Fruit fly (Drosophila melanogaster) whole organism, wandering third instar larva: ENCODE data around the gene CG14864.

ENCODE experiments used
- CG9705 ChIP-seq: fragments of 200-800 bp; sonication (Bioruptor generic); optimal IDR thresholded peaks from 2 replicates; lab custom pipeline; 2018; ENCODE audit warnings: missing biosample characterization, mild to moderate bottlenecking, missing genetic modification characterization
- Dif ChIP-seq: fragments of 200-275, 200-300 bp; sonication (Bioruptor generic); optimal IDR thresholded peaks from 2 replicates; lab custom pipeline; 2018; ENCODE audit warnings: missing biosample characterization, missing genetic modification characterization; ENCODE audit not compliant: partially characterized antibody
- HLH106 ChIP-seq: fragments of 200-800 bp; optimal IDR thresholded peaks from 3 replicates; lab custom pipeline; 2019; ENCODE audit warnings: missing biosample characterization, mild to moderate bottlenecking, missing genetic modification characterization, moderate library complexity
- Hnf4 ChIP-seq: fragments of 200-800 bp; sonication (Bioruptor generic); optimal IDR thresholded peaks from 2 replicates; lab custom pipeline; 2016; ENCODE audit warnings: missing biosample characterization, mild to moderate bottlenecking, missing genetic modification characterization
- Hr78 ChIP-seq: fragments of >200 bp; optimal IDR thresholded peaks from 2 replicates; lab custom pipeline; 2017; ENCODE audit warnings: missing biosample characterization, missing genetic modification characterization
- Hr83 ChIP-seq: fragments of 200-300 bp; sonication (Bioruptor generic); optimal IDR thresholded peaks from 2 replicates; lab custom pipeline; 2016; ENCODE audit warnings: missing biosample characterization, mild to moderate bottlenecking, missing genetic modification characterization, moderate library complexity; ENCODE audit not compliant: poor library complexity, severe bottlenecking
- Jra ChIP-seq: sonication (Bioruptor generic); optimal IDR thresholded peaks from 2 replicates; lab custom pipeline; 2016; ENCODE audit warnings: missing biosample characterization, missing genetic modification characterization
- Myc ChIP-seq: fragments of >200 bp; optimal IDR thresholded peaks from 2 replicates; lab custom pipeline; 2017
- N ChIP-seq: fragments of >200 bp; optimal IDR thresholded peaks from 2 replicates; lab custom pipeline; 2018; ENCODE audit warnings: missing biosample characterization, missing external identifiers, missing genetic modification characterization
- Rel ChIP-seq, 2 experiments: fragments of 200-800 bp; sonication (Bioruptor generic) in 1 of 2; optimal IDR thresholded peaks; 2 replicates in 1 of 2; 3 replicates in 1 of 2; lab custom pipeline; 2016 to 2019; ENCODE audit warnings: mild to moderate bottlenecking in 2 of 2, missing biosample characterization in 2 of 2, missing genetic modification characterization in 2 of 2, moderate library complexity in 1 of 2
- Sp1 ChIP-seq: fragments of 200-800 bp; sonication (Bioruptor generic); optimal IDR thresholded peaks from 3 replicates; lab custom pipeline; 2019; ENCODE audit warnings: missing biosample characterization, mild to moderate bottlenecking, missing genetic modification characterization, moderate library complexity
- Vsx2 ChIP-seq: fragments of 200-300, 225-300 bp; sonication (Bioruptor generic); optimal IDR thresholded peaks from 2 replicates; lab custom pipeline; 2018; ENCODE audit warnings: missing biosample characterization, missing genetic modification characterization; ENCODE audit not compliant: partially characterized antibody
- brk ChIP-seq: fragments of 200-800 bp; sonication (Bioruptor generic); optimal IDR thresholded peaks from 2 replicates; lab custom pipeline; 2016; ENCODE audit warnings: missing biosample characterization, mild to moderate bottlenecking, missing genetic modification characterization
- dl ChIP-seq, 2 experiments: fragments of 175-275, 200-275 bp in 1 of 2; fragments of 200-275 bp in 1 of 2; sonication (Bioruptor generic); optimal IDR thresholded peaks; lab custom pipeline; 2018; ENCODE audit warnings: mild to moderate bottlenecking in 2 of 2, missing biosample characterization in 2 of 2, missing genetic modification characterization in 2 of 2, moderate library complexity in 2 of 2; ENCODE audit not compliant: partially characterized antibody in 2 of 2, insufficient read depth in 1 of 2
- dsf ChIP-seq: sonication (Bioruptor generic); optimal IDR thresholded peaks from 2 replicates; lab custom pipeline; 2016; ENCODE audit warnings: missing biosample characterization, missing genetic modification characterization, borderline replicate concordance
- ey ChIP-seq: fragments of 200-800 bp; sonication (Bioruptor generic); optimal IDR thresholded peaks from 2 replicates; lab custom pipeline; 2016; ENCODE audit warnings: missing biosample characterization, missing genetic modification characterization
- foxo ChIP-seq, 2 experiments: fragments of 200-800 bp; sonication (Bioruptor generic); optimal IDR thresholded peaks; 2 replicates in 1 of 2; 3 replicates in 1 of 2; lab custom pipeline; 2016 to 2017; ENCODE audit warnings: missing biosample characterization in 2 of 2, missing genetic modification characterization in 2 of 2
- fru ChIP-seq: fragments of 200-800 bp; sonication (Bioruptor generic); optimal IDR thresholded peaks from 3 replicates; lab custom pipeline; 2016; ENCODE audit warnings: missing biosample characterization, mild to moderate bottlenecking, missing genetic modification characterization
- h ChIP-seq: fragments of 200-800 bp; sonication (Bioruptor generic); optimal IDR thresholded peaks from 3 replicates; lab custom pipeline; 2016; ENCODE audit warnings: missing biosample characterization, mild to moderate bottlenecking, missing genetic modification characterization
- pan ChIP-seq: fragments of >200 bp; optimal IDR thresholded peaks from 2 replicates; lab custom pipeline; 2017
- rgr ChIP-seq: fragments of 200-800 bp; sonication (Bioruptor generic); optimal IDR thresholded peaks from 3 replicates; lab custom pipeline; 2016; ENCODE audit warnings: missing biosample characterization, mild to moderate bottlenecking, missing genetic modification characterization
- sage ChIP-seq: fragments of 200-800 bp; sonication (Bioruptor generic); optimal IDR thresholded peaks from 2 replicates; lab custom pipeline; 2016; ENCODE audit warnings: missing biosample characterization, mild to moderate bottlenecking, missing genetic modification characterization
- sv ChIP-seq: fragments of 200-800 bp; sonication (Bioruptor generic); optimal IDR thresholded peaks from 3 replicates; lab custom pipeline; 2016; ENCODE audit warnings: missing biosample characterization, missing genetic modification characterization
- tai ChIP-seq: sonication (Bioruptor generic); optimal IDR thresholded peaks from 2 replicates; lab custom pipeline; 2016; ENCODE audit warnings: missing biosample characterization, missing genetic modification characterization
- woc ChIP-seq: sonication (Bioruptor generic); optimal IDR thresholded peaks from 2 replicates; lab custom pipeline; 2016; ENCODE audit warnings: missing biosample characterization, mild to moderate bottlenecking, missing genetic modification characterization

The CG14864 gene

DNA sequence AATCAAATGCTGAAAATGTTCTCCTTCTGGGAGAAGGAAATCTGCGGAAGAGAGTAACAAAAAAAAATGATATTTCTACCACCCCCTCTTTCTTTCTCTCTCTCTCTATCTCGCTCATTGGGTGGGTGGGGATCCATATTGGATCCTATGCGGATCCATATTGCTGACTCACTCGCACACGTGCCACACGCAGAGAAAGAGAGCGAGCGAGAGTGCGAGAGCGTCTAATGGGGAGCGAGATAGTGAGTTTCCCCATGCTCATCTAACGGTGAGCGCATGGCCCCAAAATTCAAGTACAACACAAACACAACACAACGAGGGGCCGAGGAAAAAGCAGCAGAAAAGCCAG, 18.3 kb upstream of the CG14864 start:
- TF ChIP-seq tai (GFP tag; lab: Kevin White, UChicago): no peak
- no peak for TF ChIP-seq sage (GFP tag; lab: Kevin White, UChicago)
- no peak for TF ChIP-seq Hnf4
- peak; percentile 68 for TF ChIP-seq Dif (GFP tag; lab: Kevin White, UChicago)
- TF ChIP-seq dsf (GFP tag; lab: Kevin White, UChicago): no peak
- peak; percentile 39 to 74 for TF ChIP-seq dl (GFP tag; optimal IDR thresholded peaks at IDR 0.05; lab: Kevin White, UChicago; ENCODE audit: insufficient read depth in 1 of 2, partially characterized antibody in 2 of 2)
- TF ChIP-seq pan (lab: Kevin White, UChicago): no peak
- TF ChIP-seq fru (GFP tag; lab: Kevin White, UChicago): no peak
- TF ChIP-seq h: peak; percentile 12
- TF ChIP-seq Jra (GFP tag; lab: Kevin White, UChicago): no peak
- TF ChIP-seq brk (GFP tag; lab: Kevin White, UChicago): no peak
- TF ChIP-seq Sp1 (GFP tag; lab: Kevin White, UChicago): no peak
- peak; percentile 55 for TF ChIP-seq Vsx2 (GFP tag; lab: Kevin White, UChicago)

dm6 chr3R:15286024-15286692, 17.8 kb upstream of the CG14864 start:
- TF ChIP-seq Myc (lab: Kevin White, UChicago) (no peak), N (GFP tag; lab: Kevin White, UChicago) (no peak), rgr (GFP tag; lab: Kevin White, UChicago) (peak; percentile 7), foxo (GFP tag; optimal IDR thresholded peaks at IDR 0.05; lab: Kevin White, UChicago) (no peak), Hr78 (GFP tag; lab: Kevin White, UChicago) (no peak), dl (GFP tag; optimal IDR thresholded peaks at IDR 0.05; lab: Kevin White, UChicago; ENCODE audit: insufficient read depth in 1 of 2, partially characterized antibody in 2 of 2) (peak in 1 of 2 experiments; percentile 51), Jra (GFP tag; lab: Kevin White, UChicago) (no peak), Vsx2 (GFP tag; lab: Kevin White, UChicago) (peak; percentile 56), Dif (GFP tag; lab: Kevin White, UChicago) (peak; percentile 87)

DNA sequence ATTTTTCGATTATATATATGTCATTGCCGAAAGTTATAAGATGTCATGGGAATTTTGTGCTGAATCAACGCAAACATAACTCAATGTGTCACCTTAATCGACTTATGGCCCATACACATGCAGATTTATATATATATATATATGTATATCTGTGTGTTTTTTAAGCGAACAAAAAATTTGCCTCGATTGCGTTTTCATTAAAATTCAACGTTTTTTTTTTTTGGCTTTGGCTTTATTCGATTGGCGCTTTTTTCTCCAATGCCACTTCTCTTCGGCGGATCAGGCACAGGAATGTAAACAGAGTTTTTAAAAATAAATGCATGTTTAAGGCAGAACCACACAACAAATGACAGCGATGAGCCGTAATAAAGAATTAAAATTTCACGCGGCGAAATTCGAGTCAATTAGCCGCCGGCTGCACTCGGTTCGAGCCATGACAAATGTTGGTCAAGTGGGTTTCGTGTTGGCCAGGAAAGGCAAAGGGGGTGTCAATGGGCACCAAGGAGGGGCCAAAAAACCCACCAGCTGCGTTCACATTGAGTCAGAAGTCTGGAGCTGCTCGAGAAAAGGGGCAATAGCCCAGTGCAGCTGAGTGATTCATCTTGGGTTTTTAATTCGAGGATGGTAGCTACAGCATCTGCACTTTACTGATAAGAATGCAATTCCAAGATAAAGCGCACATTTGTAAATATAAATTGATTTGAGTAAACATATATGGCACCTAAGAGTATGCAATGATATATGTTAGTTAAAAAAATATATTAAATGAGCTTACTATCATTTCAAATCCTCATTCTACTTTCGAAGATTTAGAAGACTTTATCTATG, 14.9 kb upstream of the CG14864 start:
- TF ChIP-seq Rel (GFP tag; optimal IDR thresholded peaks at IDR 0.05; lab: Kevin White, UChicago): no peak
- TF ChIP-seq Rel (tag; optimal IDR thresholded peaks at IDR 0.05; lab: Kevin White, UChicago): peak; percentile 15
- no peak for TF ChIP-seq foxo (GFP tag; optimal IDR thresholded peaks at IDR 0.05; lab: Kevin White, UChicago)

DNA sequence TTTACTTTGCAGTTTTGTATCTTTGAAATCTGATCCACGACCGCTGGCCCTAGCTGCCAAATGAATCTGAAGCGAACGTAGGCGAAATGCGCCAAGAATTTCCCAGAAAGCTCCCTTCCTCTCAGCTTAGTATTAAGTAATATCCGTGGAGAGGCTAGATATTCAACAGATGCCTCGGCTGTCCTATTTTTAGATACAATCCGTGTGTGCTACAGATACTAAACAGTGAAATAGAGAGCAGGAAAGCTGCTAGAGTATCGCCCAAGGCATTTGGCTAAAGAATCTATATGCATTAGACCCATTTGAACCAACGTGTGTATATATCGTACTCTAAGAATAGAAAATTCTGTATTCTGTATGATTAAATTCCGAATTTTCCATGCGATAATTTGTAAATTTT, 14.0 kb upstream of the CG14864 start:
- TF ChIP-seq woc (GFP tag; lab: Kevin White, UChicago): no peak
- no peak for TF ChIP-seq Hr78 (GFP tag; lab: Kevin White, UChicago)
- no peak for TF ChIP-seq Dif (GFP tag; lab: Kevin White, UChicago)
- TF ChIP-seq Hr83 (GFP tag; lab: Kevin White, UChicago): no peak
- no peak for TF ChIP-seq h
- TF ChIP-seq tai (GFP tag; lab: Kevin White, UChicago): no peak
- TF ChIP-seq HLH106 (tag; lab: Kevin White, UChicago): no peak
- TF ChIP-seq rgr (GFP tag; lab: Kevin White, UChicago): no peak
- TF ChIP-seq sv (GFP tag; lab: Kevin White, UChicago): no peak
- no peak for TF ChIP-seq N (GFP tag; lab: Kevin White, UChicago)
- no peak for TF ChIP-seq fru (GFP tag; lab: Kevin White, UChicago)
- no peak for TF ChIP-seq Rel (GFP tag; optimal IDR thresholded peaks at IDR 0.05; lab: Kevin White, UChicago)
- TF ChIP-seq Rel (tag; optimal IDR thresholded peaks at IDR 0.05; lab: Kevin White, UChicago): no peak
- TF ChIP-seq ey (GFP tag; lab: Kevin White, UChicago): no peak

- TF ChIP-seq dl (GFP tag; optimal IDR thresholded peaks at IDR 0.05; lab: Kevin White, UChicago; ENCODE audit: insufficient read depth in 1 of 2, partially characterized antibody in 2 of 2) (peak in 1 of 2 experiments; percentile 3), woc (GFP tag; lab: Kevin White, UChicago) (no peak), brk (GFP tag; lab: Kevin White, UChicago) (no peak), CG9705 (GFP tag; lab: Kevin White, UChicago) (no peak)
- TF ChIP-seq, all 38 proteins: peak for 1
These were observed 13.1 kb upstream of the CG14864 start for dm6 chr3R:15281335-15281963.
